Fruit fly (Drosophila melanogaster): Measurements from ENCODE around the gene noi.

The noi gene

dm6 chr3R:5627552-5627951 lies 36.3 kb upstream of the noi start, which contains the start of gene CG31551:
Gene CG31551, plus strand, starts transcription at chr3R:5627852.
- TF ChIP-seq pad (GFP tag; optimal IDR thresholded peaks at IDR 0.05) (no peak), bab1 (GFP tag; optimal IDR thresholded peaks at IDR 0.05) (no peak), kay (GFP tag; ENCODE audit: borderline replicate concordance) (no peak), cic (GFP tag; optimal IDR thresholded peaks at IDR 0.05) (no peak), tj (GFP tag; optimal IDR thresholded peaks at IDR 0.05) (no peak), Crg-1 (GFP tag; optimal IDR thresholded peaks at IDR 0.05) (no peak), toe (GFP tag; optimal IDR thresholded peaks at IDR 0.05) (no peak), CG11617 (GFP tag; optimal IDR thresholded peaks at IDR 0.05) (no peak), Mnt (GFP tag; optimal IDR thresholded peaks at IDR 0.05) (no peak), Hr96 (GFP tag; optimal IDR thresholded peaks at IDR 0.05) (no peak), CG7045 (GFP tag; optimal IDR thresholded peaks at IDR 0.05) (no peak), CG33017 (tag; optimal IDR thresholded peaks at IDR 0.05) (no peak)

dm6 chr3R:5624115-5624878 lies 33.0 kb upstream of the noi start, which contains the start of the genes Dph4, Spec2 and RpL13A:
Gene Dph4, minus strand, starts transcription at chr3R:5624125.
Gene Spec2, minus strand, starts transcription at chr3R:5624125.
Gene RpL13A, plus strand, starts transcription at chr3R:5624474.
- TF ChIP-seq CG12768 (GFP tag; optimal IDR thresholded peaks at IDR 0.05) (peak; percentile 95), Mnt (GFP tag; optimal IDR thresholded peaks at IDR 0.05) (peak; percentile 95), bab1 (GFP tag; optimal IDR thresholded peaks at IDR 0.05) (peak; percentile 92), cnc (optimal IDR thresholded peaks at IDR 0.05) (no peak), ovo (GFP tag; optimal IDR thresholded peaks at IDR 0.05) (peak; percentile 94), CG33017 (tag; optimal IDR thresholded peaks at IDR 0.05) (peak; percentile 90), CG11617 (GFP tag; optimal IDR thresholded peaks at IDR 0.05) (peak; percentile 98), tj (GFP tag; optimal IDR thresholded peaks at IDR 0.05) (peak; percentile 88), CG1620 (GFP tag; optimal IDR thresholded peaks at IDR 0.05) (peak; percentile 97), CG7045 (GFP tag; optimal IDR thresholded peaks at IDR 0.05) (peak; percentile 94), CG7101 (tag; optimal IDR thresholded peaks at IDR 0.05) (peak; percentile 96), cic (GFP tag; optimal IDR thresholded peaks at IDR 0.05) (peak; percentile 72), toe (GFP tag; optimal IDR thresholded peaks at IDR 0.05) (no peak), Crg-1 (GFP tag; optimal IDR thresholded peaks at IDR 0.05) (peak; percentile 98), Hr96 (GFP tag; optimal IDR thresholded peaks at IDR 0.05) (no peak), pad (GFP tag; optimal IDR thresholded peaks at IDR 0.05) (peak; percentile 85), CG14711 (tag; optimal IDR thresholded peaks at IDR 0.05) (peak; percentile 73), CG5204 (GFP tag; optimal IDR thresholded peaks at IDR 0.05) (no peak), Clk (GFP tag; optimal IDR thresholded peaks at IDR 0.05) (peak; percentile 85), kay (GFP tag; ENCODE audit: borderline replicate concordance) (no peak)

dm6 chr3R:5622985-5623630 lies 31.8 kb upstream of the noi start:
- peak; percentile 91 for TF ChIP-seq CG7101 (tag; optimal IDR thresholded peaks at IDR 0.05)
- peak; percentile 96 for TF ChIP-seq pad (GFP tag; optimal IDR thresholded peaks at IDR 0.05)
- TF ChIP-seq Clk (GFP tag; optimal IDR thresholded peaks at IDR 0.05), result peak; percentile 85
- peak; percentile 87 for TF ChIP-seq CG11617 (GFP tag; optimal IDR thresholded peaks at IDR 0.05)
- TF ChIP-seq CG14711 (tag; optimal IDR thresholded peaks at IDR 0.05), result peak; percentile 79
- TF ChIP-seq kay (GFP tag; ENCODE audit: borderline replicate concordance), result no peak
- TF ChIP-seq toe (GFP tag; optimal IDR thresholded peaks at IDR 0.05), result peak; percentile 93
- peak; percentile 99 for TF ChIP-seq ovo (GFP tag; optimal IDR thresholded peaks at IDR 0.05)
- TF ChIP-seq CG5204 (GFP tag; optimal IDR thresholded peaks at IDR 0.05), result peak; percentile 83
- TF ChIP-seq cnc (optimal IDR thresholded peaks at IDR 0.05), result no peak
- TF ChIP-seq Mnt (GFP tag; optimal IDR thresholded peaks at IDR 0.05), result peak; percentile 93
- TF ChIP-seq cic (GFP tag; optimal IDR thresholded peaks at IDR 0.05), result peak; percentile 96
- TF ChIP-seq CG12768 (GFP tag; optimal IDR thresholded peaks at IDR 0.05), result peak; percentile 96
- TF ChIP-seq tj (GFP tag; optimal IDR thresholded peaks at IDR 0.05), result peak; percentile 41
- TF ChIP-seq CG1620 (GFP tag; optimal IDR thresholded peaks at IDR 0.05), result peak; percentile 95
- peak; percentile 81 for TF ChIP-seq CG33017 (tag; optimal IDR thresholded peaks at IDR 0.05)
- TF ChIP-seq Hr96 (GFP tag; optimal IDR thresholded peaks at IDR 0.05), result peak; percentile 87
- peak; percentile 91 for TF ChIP-seq CG7045 (GFP tag; optimal IDR thresholded peaks at IDR 0.05)
- peak; percentile 68 for TF ChIP-seq bab1 (GFP tag; optimal IDR thresholded peaks at IDR 0.05)
- TF ChIP-seq Crg-1 (GFP tag; optimal IDR thresholded peaks at IDR 0.05), result peak; percentile 98

- TF ChIP-seq kay (GFP tag; ENCODE audit: borderline replicate concordance) (no peak), Clk (GFP tag; optimal IDR thresholded peaks at IDR 0.05) (no peak)
Observed at dm6 chr3R:5622406-5622752, 31.1 kb upstream of the noi start.

dm6 chr3R:5621714-5622405 lies 30.6 kb upstream of the noi start:
- no peak for TF ChIP-seq Clk (GFP tag; optimal IDR thresholded peaks at IDR 0.05)
- TF ChIP-seq kay (GFP tag; ENCODE audit: borderline replicate concordance), result no peak
- TF ChIP-seq CG7101 (tag; optimal IDR thresholded peaks at IDR 0.05), result no peak
- no peak for TF ChIP-seq CG11617 (GFP tag; optimal IDR thresholded peaks at IDR 0.05)
- TF ChIP-seq CG7045 (GFP tag; optimal IDR thresholded peaks at IDR 0.05), result no peak
- no peak for TF ChIP-seq Hr96 (GFP tag; optimal IDR thresholded peaks at IDR 0.05)
- TF ChIP-seq cnc (optimal IDR thresholded peaks at IDR 0.05), result no peak
- no peak for TF ChIP-seq CG33017 (tag; optimal IDR thresholded peaks at IDR 0.05)
- TF ChIP-seq CG12768 (GFP tag; optimal IDR thresholded peaks at IDR 0.05), result no peak
- no peak for TF ChIP-seq Crg-1 (GFP tag; optimal IDR thresholded peaks at IDR 0.05)
